Worm (Caenorhabditis elegans) whole organism, L4 larva: ENCODE results near the gene cyp-43A1.

Experiments
- D1046.2 ChIP-seq: fragments of 200-800 bp; sonication (Bioruptor generic); IDR thresholded peaks from 2 replicates; pipeline ENCODE4 v1.3.6; 2022; ENCODE audit warnings: missing genetic modification characterization, missing compliant biosample characterization
- F10B5.3 ChIP-seq: sonication (generic microtip); optimal IDR thresholded peaks from 2 replicates; lab custom pipeline; 2016; ENCODE audit warnings: mild to moderate bottlenecking, missing genetic modification characterization, missing compliant biosample characterization
- Y48G9A.11 ChIP-seq: fragments of 200-800 bp; sonication (Bioruptor generic); IDR thresholded peaks from 2 replicates; pipeline ENCODE4 v1.3.6; 2022; ENCODE audit warnings: missing genetic modification reagents, missing genetic modification characterization, missing compliant biosample characterization
- ZK337.2 ChIP-seq: fragments of 200-800 bp; sonication (Bioruptor generic); IDR thresholded peaks from 2 replicates; pipeline ENCODE4 v1.3.6; 2022; ENCODE audit warnings: missing genetic modification reagents, missing genetic modification characterization, missing compliant biosample characterization
- ZK546.5 ChIP-seq, 2 experiments: sonication (generic microtip); optimal IDR thresholded peaks; 2 replicates each; lab custom pipeline; 2017; ENCODE audit warnings: missing biosample characterization in 2 of 2, missing genetic modification characterization in 2 of 2
- aha-1 ChIP-seq: fragments of 150-350 bp; peaks from one replicate; lab custom pipeline; 2014; ENCODE audit warnings: missing biosample characterization, missing genetic modification characterization
- aly-2 ChIP-seq: sonication (generic microtip); optimal IDR thresholded peaks from 2 replicates; lab custom pipeline; 2018; ENCODE audit warnings: missing biosample characterization, missing genetic modification characterization
- ama-1 ChIP-seq: fragments of 150-350 bp; optimal IDR thresholded peaks from 2 replicates; lab custom pipeline; 2014; ENCODE audit warnings: inconsistent platforms, mixed read lengths
- attf-4 ChIP-seq: sonication (generic microtip); optimal IDR thresholded peaks from 3 replicates; lab custom pipeline; 2017; ENCODE audit warnings: missing biosample characterization, missing genetic modification characterization
- ceh-20 ChIP-seq: fragments of 200-800 bp; sonication (Bioruptor generic); IDR thresholded peaks from 2 replicates; pipeline ENCODE4 v1.3.6; 2022; ENCODE audit warnings: missing genetic modification reagents, missing genetic modification characterization, missing compliant biosample characterization
- ceh-28 ChIP-seq: fragments of 150-350 bp; optimal IDR thresholded peaks from 2 replicates; lab custom pipeline; 2014; ENCODE audit warnings: missing biosample characterization, missing genetic modification reagents, missing genetic modification characterization
- ctbp-1 ChIP-seq: fragments of 200-800 bp; sonication (Bioruptor generic); IDR thresholded peaks from 2 replicates; pipeline ENCODE4 v1.3.6; 2022; ENCODE audit warnings: missing genetic modification reagents, missing genetic modification characterization, missing compliant biosample characterization
- dmd-6 ChIP-seq: fragments of 200-800 bp; sonication (Bioruptor generic); IDR thresholded peaks from 2 replicates; pipeline ENCODE4 v1.3.6; 2022; ENCODE audit warnings: missing genetic modification reagents, missing genetic modification characterization, missing compliant biosample characterization
- dmd-8 ChIP-seq: fragments of 200-800 bp; sonication (Bioruptor generic); IDR thresholded peaks from 2 replicates; pipeline ENCODE4 v1.3.6; 2022; ENCODE audit warnings: missing genetic modification characterization, missing compliant biosample characterization
- dpl-1 ChIP-seq: fragments of 150-350 bp; optimal IDR thresholded peaks from 2 replicates; lab custom pipeline; 2014; ENCODE audit warnings: missing biosample characterization, missing genetic modification reagents, missing genetic modification characterization
- duxl-1 ChIP-seq: sonication (generic microtip); optimal IDR thresholded peaks from 2 replicates; lab custom pipeline; 2016; ENCODE audit warnings: mild to moderate bottlenecking, missing genetic modification characterization, moderate library complexity, missing compliant biosample characterization; ENCODE audit not compliant: poor library complexity
- dve-1 ChIP-seq: sonication (generic microtip); optimal IDR thresholded peaks from 2 replicates; lab custom pipeline; 2017; ENCODE audit warnings: antibody characterized with exemption, mild to moderate bottlenecking, missing genetic modification characterization, missing compliant biosample characterization; ENCODE audit not compliant: insufficient read depth
- egl-27 ChIP-seq: sonication (generic microtip); optimal IDR thresholded peaks from 3 replicates; lab custom pipeline; 2017; ENCODE audit warnings: missing biosample characterization, missing genetic modification reagents, missing genetic modification characterization
- fkh-10 ChIP-seq: fragments of 150-350 bp; optimal IDR thresholded peaks from 2 replicates; lab custom pipeline; 2014; ENCODE audit warnings: missing biosample characterization, missing genetic modification reagents, missing genetic modification characterization
- lim-7 ChIP-seq: fragments of 200-800 bp; sonication (Bioruptor generic); IDR thresholded peaks from 2 replicates; pipeline ENCODE4 v1.3.6; 2022; ENCODE audit warnings: missing genetic modification characterization, missing compliant biosample characterization
- lin-1 ChIP-seq: fragments of 200-800 bp; sonication (Bioruptor generic); IDR thresholded peaks from 2 replicates; pipeline ENCODE4 v1.3.6; 2022; ENCODE audit warnings: missing genetic modification reagents, missing genetic modification characterization, missing compliant biosample characterization
- lin-29 ChIP-seq: fragments of 200-800 bp; sonication (Bioruptor generic); IDR thresholded peaks from 2 replicates; pipeline ENCODE4 v1.3.6; 2022; ENCODE audit warnings: missing genetic modification reagents, missing genetic modification characterization, missing compliant biosample characterization
- lin-39 ChIP-seq: fragments of 150-350 bp; optimal IDR thresholded peaks from 2 replicates; lab custom pipeline; 2014; ENCODE audit warnings: missing biosample characterization, missing genetic modification reagents, missing genetic modification characterization
- lir-3 ChIP-seq: sonication (generic microtip); optimal IDR thresholded peaks from 2 replicates; lab custom pipeline; 2016; ENCODE audit warnings: mild to moderate bottlenecking, missing genetic modification characterization, missing compliant biosample characterization
- lsy-2 ChIP-seq, 2 experiments: fragments of 150-350 bp in 1 of 2; sonication (generic microtip) in 1 of 2; optimal IDR thresholded peaks; 2 replicates each; lab custom pipeline; 2014 to 2017; ENCODE audit warnings: missing biosample characterization in 2 of 2, missing genetic modification characterization in 2 of 2
- madf-9 ChIP-seq: fragments of 200-800 bp; sonication (Bioruptor generic); conservative IDR thresholded peaks from 2 replicates; pipeline ENCODE4 v1.3.6; 2022; ENCODE audit warnings: missing genetic modification reagents, missing genetic modification characterization, missing compliant biosample characterization
- mdl-1 ChIP-seq, 2 experiments: fragments of 150-350 bp in 1 of 2; sonication (generic microtip) in 1 of 2; optimal IDR thresholded peaks; 2 replicates each; lab custom pipeline; 2014 to 2017; ENCODE audit warnings: missing biosample characterization in 2 of 2, missing genetic modification characterization in 2 of 2
- mes-2 ChIP-seq: sonication (generic microtip); optimal IDR thresholded peaks from 2 replicates; lab custom pipeline; 2016; ENCODE audit warnings: missing genotype, mild to moderate bottlenecking, missing genetic modification characterization, missing compliant biosample characterization; ENCODE audit not compliant: poor library complexity, severe bottlenecking
- mxl-3 ChIP-seq: fragments of 200-800 bp; sonication (Bioruptor generic); optimal IDR thresholded peaks from 2 replicates; lab custom pipeline; 2018; ENCODE audit warnings: mild to moderate bottlenecking, missing genetic modification characterization, missing compliant biosample characterization
- nhr-102 ChIP-seq: sonication (generic microtip); optimal IDR thresholded peaks from 2 replicates; lab custom pipeline; 2016; ENCODE audit warnings: mild to moderate bottlenecking, missing genetic modification characterization, moderate library complexity, missing compliant biosample characterization
- nhr-11 ChIP-seq: fragments of 150-350 bp; optimal IDR thresholded peaks from 2 replicates; lab custom pipeline; 2014; ENCODE audit warnings: missing biosample characterization, missing genetic modification characterization
- nhr-25 ChIP-seq: sonication (generic microtip); optimal IDR thresholded peaks from 2 replicates; lab custom pipeline; 2017; ENCODE audit warnings: missing genetic modification characterization, mild to moderate bottlenecking, missing compliant biosample characterization, antibody characterized with exemption, moderate library complexity, borderline replicate concordance; ENCODE audit not compliant: insufficient read depth
- nhr-28 ChIP-seq: fragments of 150-350 bp; optimal IDR thresholded peaks from 2 replicates; lab custom pipeline; 2014; ENCODE audit warnings: missing biosample characterization, missing genetic modification characterization
- nhr-41 ChIP-seq: fragments of 200-800 bp; sonication (Bioruptor generic); IDR thresholded peaks from 2 replicates; pipeline ENCODE4 v1.3.6; 2022; ENCODE audit warnings: missing genetic modification reagents, missing genetic modification characterization, missing compliant biosample characterization
- nhr-42 ChIP-seq: fragments of 200-800 bp; sonication (Bioruptor generic); IDR thresholded peaks from 2 replicates; pipeline ENCODE4 v1.3.6; 2022; ENCODE audit warnings: missing genetic modification characterization, missing compliant biosample characterization
- nhr-48 ChIP-seq: sonication (generic microtip); optimal IDR thresholded peaks from 2 replicates; lab custom pipeline; 2016; ENCODE audit warnings: mild to moderate bottlenecking, missing genetic modification characterization, missing compliant biosample characterization
- nhr-6 ChIP-seq: fragments of 150-350 bp; optimal IDR thresholded peaks from 2 replicates; lab custom pipeline; 2014; ENCODE audit warnings: missing biosample characterization, missing genetic modification characterization
- nhr-76 ChIP-seq: fragments of 150-350 bp; optimal IDR thresholded peaks from 2 replicates; lab custom pipeline; 2014; ENCODE audit warnings: missing biosample characterization, missing genetic modification characterization
- nhr-77 ChIP-seq: fragments of 150-350 bp; optimal IDR thresholded peaks from 2 replicates; lab custom pipeline; 2014; ENCODE audit warnings: missing biosample characterization, missing genetic modification characterization
- pha-4 ChIP-seq, 2 experiments: fragments of 150-350 bp in 1 of 2; fragments of 200-800 bp in 1 of 2; sonication (Bioruptor generic) in 1 of 2; IDR thresholded peaks in 1 of 2; optimal IDR thresholded peaks in 1 of 2; 2 replicates each; pipeline versions ENCODE4 v1.3.6 to Lab custom; 2014 to 2022; ENCODE audit warnings: missing genetic modification characterization in 2 of 2, missing genetic modification reagents in 2 of 2, missing biosample characterization in 1 of 2, missing compliant biosample characterization in 1 of 2
- rbr-2 ChIP-seq: sonication (generic microtip); optimal IDR thresholded peaks from 2 replicates; lab custom pipeline; 2016; ENCODE audit warnings: missing genotype, missing genetic modification characterization, missing compliant biosample characterization
- sdz-12 ChIP-seq: fragments of 200-800 bp; sonication (Bioruptor generic); optimal IDR thresholded peaks from 2 replicates; lab custom pipeline; 2018; ENCODE audit warnings: mild to moderate bottlenecking, missing genetic modification characterization, missing compliant biosample characterization
- set-16 ChIP-seq: fragments of 200-800 bp; sonication (Bioruptor generic); IDR thresholded peaks from 2 replicates; pipeline ENCODE4 v1.3.6; 2022; ENCODE audit warnings: missing genetic modification reagents, missing genetic modification characterization, missing compliant biosample characterization
- spr-3 ChIP-seq: fragments of 200-800 bp; sonication (Bioruptor generic); optimal IDR thresholded peaks from 2 replicates; lab custom pipeline; 2018; ENCODE audit warnings: mild to moderate bottlenecking, missing genetic modification characterization, missing compliant biosample characterization
- tra-1 ChIP-seq: fragments of 200-800 bp; sonication (Bioruptor generic); IDR thresholded peaks from 2 replicates; pipeline ENCODE4 v1.3.6; 2022; ENCODE audit warnings: missing genetic modification reagents, missing genetic modification characterization, missing compliant biosample characterization
- unc-130 ChIP-seq: sonication (generic microtip); optimal IDR thresholded peaks from 2 replicates; lab custom pipeline; 2016; ENCODE audit warnings: missing genetic modification reagents, missing genetic modification characterization, missing compliant biosample characterization
- unc-62 ChIP-seq, 3 experiments: fragments of 150-350 bp in 1 of 3; sonication (generic microtip); optimal IDR thresholded peaks in 2 of 3; peaks in 1 of 3; 1 replicate in 1 of 3; 2 replicates in 2 of 3; lab custom pipeline; 2014 to 2017; ENCODE audit warnings: missing biosample characterization in 3 of 3, missing genetic modification characterization in 3 of 3, missing genetic modification reagents in 3 of 3, missing genotype in 1 of 3
- vab-7 ChIP-seq: fragments of 200-800 bp; sonication (Bioruptor generic); IDR thresholded peaks from 2 replicates; pipeline ENCODE4 v1.3.6; 2022; ENCODE audit warnings: missing genetic modification reagents, missing genetic modification characterization, missing compliant biosample characterization
- ztf-11 ChIP-seq: fragments of 150-350 bp; optimal IDR thresholded peaks from 2 replicates; lab custom pipeline; 2014; ENCODE audit warnings: missing biosample characterization, missing genetic modification characterization

cyp-43A1 gene

ce11 chrX:5680125-5680524, 34.2 kb upstream of the cyp-43A1 start, which contains the start of gene set-19:
Gene set-19 (minus strand): TSS chrX:5680225.
- TF ChIP-seq Y48G9A.11 (GFP tag; lab: Robert Waterston, UW) (no peak), lin-29 (no peak), madf-9 (GFP tag; lab: Robert Waterston, UW) (no peak), nhr-48 (no peak), ZK546.5 (tag; optimal IDR thresholded peaks at IDR 0.05; lab: Kevin White, UChicago) (no peak), nhr-77 (tag; lab: Kevin White, UChicago) (no peak), lin-39 (tag; lab: Kevin White, UChicago) (no peak), lir-3 (tag; lab: Kevin White, UChicago) (no peak), tra-1 (no peak), egl-27 (tag; lab: Kevin White, UChicago) (no peak), aha-1 (no peak), ZK337.2 (GFP tag; lab: Robert Waterston, UW) (no peak), nhr-41 (GFP tag; lab: Robert Waterston, UW) (no peak), aly-2 (no peak), nhr-25 (tag; lab: Kevin White, UChicago) (no peak), mxl-3 (GFP tag; lab: Kevin White, UChicago) (no peak)

ce11 chrX:5686065-5686464, 28.3 kb upstream of the cyp-43A1 start, which contains the start of gene set-20:
Gene set-20 (minus strand): TSS chrX:5686158.
- no peak for TF ChIP-seq spr-3 (GFP tag; lab: Kevin White, UChicago)
- no peak for TF ChIP-seq aly-2
- peak; percentile 27 for TF ChIP-seq attf-4 (tag; lab: Kevin White, UChicago)
- no peak for TF ChIP-seq unc-130 (GFP tag; lab: Kevin White, UChicago)
- peak in 1 of 2 experiments; percentile 99 for TF ChIP-seq unc-62 (GFP tag; optimal IDR thresholded peaks at IDR 0.05 in 1 of 2; lab: Kevin White, UChicago)
- no peak for TF ChIP-seq unc-62 (tag; optimal IDR thresholded peaks at IDR 0.05; lab: Kevin White, UChicago)
- no peak for TF ChIP-seq D1046.2 (GFP tag; lab: Robert Waterston, UW)
- TF ChIP-seq rbr-2 (tag; lab: Kevin White, UChicago): peak; percentile 80
- TF ChIP-seq ctbp-1 (GFP tag; lab: Robert Waterston, UW): 0 out of 2 replicates have a peak, but pooled peaks have one; percentile 12
- no peak for TF ChIP-seq nhr-76 (tag; lab: Kevin White, UChicago)
- TF ChIP-seq ama-1: no peak
- 0 out of 2 replicates have a peak, but pooled peaks have one; percentile 60 for TF ChIP-seq vab-7 (GFP tag; lab: Robert Waterston, UW)
- TF ChIP-seq dpl-1: no peak
- TF ChIP-seq ZK337.2 (GFP tag; lab: Robert Waterston, UW): no peak
- peak; percentile 64 for TF ChIP-seq F10B5.3 (tag; lab: Kevin White, UChicago)
- TF ChIP-seq nhr-11: no peak
- TF ChIP-seq dmd-6 (GFP tag; lab: Robert Waterston, UW): no peak
- TF ChIP-seq ceh-20: no peak
- peak; percentile 45 for TF ChIP-seq dve-1 (tag; lab: Kevin White, UChicago)
- TF ChIP-seq mes-2: peak; percentile 67
- TF ChIP-seq lim-7 (GFP tag; lab: Robert Waterston, UW): no peak
- no peak for TF ChIP-seq pha-4 (GFP tag; IDR thresholded peaks at IDR 0.05; lab: Robert Waterston, UW)
- peak; percentile 52 for TF ChIP-seq pha-4 (tag; optimal IDR thresholded peaks at IDR 0.05; lab: Kevin White, UChicago)
- 0 out of 2 replicates have a peak, but pooled peaks have one; percentile 7 for TF ChIP-seq dmd-8 (GFP tag; lab: Robert Waterston, UW)
- TF ChIP-seq ceh-28 (tag; lab: Kevin White, UChicago): no peak
- TF ChIP-seq nhr-6 (tag; lab: Kevin White, UChicago): peak; percentile 41
- no peak for TF ChIP-seq madf-9 (GFP tag; lab: Robert Waterston, UW)
- TF ChIP-seq lsy-2 (tag; optimal IDR thresholded peaks at IDR 0.05; lab: Kevin White, UChicago): peak in 1 of 2 experiments; percentile 52
- no peak for TF ChIP-seq ztf-11
- TF ChIP-seq duxl-1: no peak
- TF ChIP-seq nhr-42: no peak
- TF ChIP-seq mdl-1 (tag; optimal IDR thresholded peaks at IDR 0.05; lab: Kevin White, UChicago): peak; percentile 50 to 73
- no peak for TF ChIP-seq sdz-12 (GFP tag; lab: Kevin White, UChicago)
- TF ChIP-seq mxl-3 (GFP tag; lab: Kevin White, UChicago): peak; percentile 67
- TF ChIP-seq set-16 (GFP tag; lab: Robert Waterston, UW): no peak
- TF ChIP-seq lin-1 (GFP tag; lab: Robert Waterston, UW): no peak
- peak; percentile 65 for TF ChIP-seq nhr-28
- no peak for TF ChIP-seq nhr-102
- TF ChIP-seq fkh-10 (GFP tag; lab: Kevin White, UChicago): peak; percentile 19
